Worm (Caenorhabditis elegans) whole organism, L2 larva: ENCODE results near the gene math-16.

Experiments used
- aly-2 ChIP-seq: fragments of 150-350 bp; optimal IDR thresholded peaks from 2 replicates; lab custom pipeline; 2014; ENCODE audit warnings: missing biosample characterization, missing genetic modification characterization
- egl-27 ChIP-seq: sonication (generic microtip); optimal IDR thresholded peaks from 3 replicates; lab custom pipeline; 2017; ENCODE audit warnings: missing biosample characterization, missing genetic modification reagents, missing genetic modification characterization
- fos-1 ChIP-seq: fragments of 150-350 bp; optimal IDR thresholded peaks from 2 replicates; lab custom pipeline; 2014; ENCODE audit warnings: missing biosample characterization, missing genetic modification characterization
- nhr-12 ChIP-seq: fragments of 150-350 bp; optimal IDR thresholded peaks from 2 replicates; lab custom pipeline; 2014; ENCODE audit warnings: missing biosample characterization, missing genetic modification characterization

- no peak for TF ChIP-seq aly-2 (tag; lab: Kevin White, UChicago)
- TF ChIP-seq egl-27 (tag; lab: Kevin White, UChicago) = no peak
- no peak for TF ChIP-seq nhr-12 (tag; lab: Kevin White, UChicago)
- peak; percentile 24 for TF ChIP-seq fos-1
Observed at ce11 chrII:1870875-1871592, 7.5 kb downstream of the math-16 start, which contains the start of gene math-10.
